Fruit fly (Drosophila melanogaster): ENCODE data around the gene CG42831.

CG42831 gene

dm6 chr3L:10855419-10856213, 41.0 kb downstream of the CG42831 start (continued):
- TF ChIP-seq p53 (GFP tag; optimal IDR thresholded peaks at IDR 0.05) (no peak), gcm (GFP tag; optimal IDR thresholded peaks at IDR 0.05) (peak; percentile 84), CG2202 (tag; optimal IDR thresholded peaks at IDR 0.05) (peak; percentile 64), fu2 (GFP tag; optimal IDR thresholded peaks at IDR 0.05) (peak; percentile 17), Sin3A (optimal IDR thresholded peaks at IDR 0.05) (no peak), Hey (tag; optimal IDR thresholded peaks at IDR 0.05) (peak; percentile 4), chn (GFP tag; optimal IDR thresholded peaks at IDR 0.05) (no peak), CG8478 (optimal IDR thresholded peaks at IDR 0.05) (peak; percentile 56), CG11723 (GFP tag; optimal IDR thresholded peaks at IDR 0.05) (peak; percentile 73), CG17385 (GFP tag; optimal IDR thresholded peaks at IDR 0.05) (peak; percentile 81), tio (GFP tag; optimal IDR thresholded peaks at IDR 0.05) (peak; percentile 84), B-H1 (GFP tag; IDR thresholded peaks at IDR 0.05) (peak; percentile 79), prd (optimal IDR thresholded peaks at IDR 0.05) (no peak), prd (GFP tag; IDR thresholded peaks at IDR 0.05) (peak; percentile 95), her (GFP tag; optimal IDR thresholded peaks at IDR 0.05) (no peak), sens-2 (GFP tag; IDR thresholded peaks at IDR 0.05) (peak; percentile 72; the same call in 1 of the 2 replicates), Bgb (GFP tag; IDR thresholded peaks at IDR 0.05; ENCODE audit: partially characterized antibody) (no peak), ac (GFP tag; optimal IDR thresholded peaks at IDR 0.05) (peak; percentile 79), CG12219 (GFP tag; optimal IDR thresholded peaks at IDR 0.05) (peak; percentile 73), pho (GFP tag; optimal IDR thresholded peaks at IDR 0.05) (no peak), Mad (GFP tag; optimal IDR thresholded peaks at IDR 0.05) (no peak), eyg (GFP tag; optimal IDR thresholded peaks at IDR 0.05) (no peak), CG14710 (tag; optimal IDR thresholded peaks at IDR 0.05) (peak; percentile 96), CG18262 (tag; optimal IDR thresholded peaks at IDR 0.05) (peak; percentile 95), Rx (GFP tag; IDR thresholded peaks at IDR 0.05) (peak; percentile 54; the same call in 1 of the 2 replicates), CG7963 (GFP tag; IDR thresholded peaks at IDR 0.05; ENCODE audit: partially characterized antibody) (no peak), CG9437 (GFP tag; optimal IDR thresholded peaks at IDR 0.05) (peak; percentile 79), CG4424 (GFP tag; optimal IDR thresholded peaks at IDR 0.05) (peak; percentile 54), CG8281 (tag; optimal IDR thresholded peaks at IDR 0.05) (peak; percentile 71), lov (optimal IDR thresholded peaks at IDR 0.05) (no peak), lov (GFP tag; IDR thresholded peaks at IDR 0.05) (peak; percentile 85; the same call in 2 of the 3 replicates), Ssrp (tag; optimal IDR thresholded peaks at IDR 0.05) (peak; percentile 89), da (GFP tag; optimal IDR thresholded peaks at IDR 0.05) (no peak), CG4707 (GFP tag; optimal IDR thresholded peaks at IDR 0.05) (peak; percentile 52), org-1 (GFP tag; optimal IDR thresholded peaks at IDR 0.05) (peak; percentile 79), CG3995 (GFP tag; optimal IDR thresholded peaks at IDR 0.05) (no peak), CG6854 (GFP tag; optimal IDR thresholded peaks at IDR 0.05) (peak; percentile 82), CG7786 (GFP tag; optimal IDR thresholded peaks at IDR 0.05) (peak; percentile 15), hb (GFP tag; IDR thresholded peaks at IDR 0.05; ENCODE audit: partially characterized antibody) (no peak), CG32767 (GFP tag; IDR thresholded peaks at IDR 0.05) (peak; percentile 81), tna (GFP tag; IDR thresholded peaks at IDR 0.05; ENCODE audit: partially characterized antibody) (peak; percentile 72), dimm (GFP tag; IDR thresholded peaks at IDR 0.05) (peak; percentile 51; the same call in 1 of the 2 replicates), CG2129 (GFP tag; IDR thresholded peaks at IDR 0.05; ENCODE audit: partially characterized antibody) (no peak), Lhr (GFP tag; optimal IDR thresholded peaks at IDR 0.05) (peak; percentile 24), CG17359 (tag; optimal IDR thresholded peaks at IDR 0.05) (peak; percentile 88), Kr (GFP tag; optimal IDR thresholded peaks at IDR 0.05) (no peak), CHES-1-like (GFP tag; optimal IDR thresholded peaks at IDR 0.05) (no peak), row (GFP tag; IDR thresholded peaks at IDR 0.05) (peak; percentile 94), CG6791 (GFP tag; IDR thresholded peaks at IDR 0.05; ENCODE audit: partially characterized antibody) (no peak; the same call in 2 of the 3 replicates), Oli (tag; optimal IDR thresholded peaks at IDR 0.05) (peak; percentile 89)

All from whole organism, embryonic.